Worm (Caenorhabditis elegans) whole organism, late embryonic: Measurements from ENCODE around the gene fbxl-2.

Experiments
- C08G9.2 ChIP-seq: sonication (generic microtip); optimal IDR thresholded peaks from 2 replicates; lab custom pipeline; 2016; ENCODE audit warnings: mild to moderate bottlenecking, missing genetic modification characterization, moderate library complexity, missing compliant biosample characterization
- C38D4.7 ChIP-seq: fragments of 200-800 bp; sonication (Bioruptor generic); optimal IDR thresholded peaks from 2 replicates; lab custom pipeline; 2018; ENCODE audit warnings: mild to moderate bottlenecking, missing genetic modification characterization, moderate library complexity, missing compliant biosample characterization
- Y22D7AL.16 ChIP-seq: sonication (generic microtip); optimal IDR thresholded peaks from 2 replicates; lab custom pipeline; 2016; ENCODE audit warnings: missing genetic modification characterization, missing compliant biosample characterization
- ama-1 ChIP-seq: fragments of 150-350 bp; optimal IDR thresholded peaks from 2 replicates; lab custom pipeline; 2014
- ceh-19 ChIP-seq: fragments of 200-800 bp; sonication (Bioruptor generic); optimal IDR thresholded peaks from 2 replicates; lab custom pipeline; 2018; ENCODE audit warnings: mild to moderate bottlenecking, missing genetic modification characterization, missing compliant biosample characterization
- ceh-22 ChIP-seq: sonication (generic microtip); optimal IDR thresholded peaks from 2 replicates; lab custom pipeline; 2017; ENCODE audit warnings: missing biosample characterization, missing genetic modification characterization
- ceh-24 ChIP-seq: sonication (generic microtip); optimal IDR thresholded peaks from 2 replicates; lab custom pipeline; 2016; ENCODE audit warnings: mild to moderate bottlenecking, missing genetic modification characterization, missing compliant biosample characterization
- ceh-31 ChIP-seq: sonication (generic microtip); optimal IDR thresholded peaks from 2 replicates; lab custom pipeline; 2016; ENCODE audit warnings: missing genetic modification characterization, missing compliant biosample characterization
- ceh-34 ChIP-seq: sonication (generic microtip); optimal IDR thresholded peaks from 2 replicates; lab custom pipeline; 2016; ENCODE audit warnings: mild to moderate bottlenecking, missing genetic modification characterization, missing compliant biosample characterization
- ceh-6 ChIP-seq: fragments of 200-800 bp; sonication (Bioruptor generic); optimal IDR thresholded peaks from 2 replicates; lab custom pipeline; 2018; ENCODE audit warnings: mild to moderate bottlenecking, missing genetic modification characterization, missing compliant biosample characterization
- ceh-9 ChIP-seq: sonication (generic microtip); optimal IDR thresholded peaks from 2 replicates; lab custom pipeline; 2016; ENCODE audit warnings: mild to moderate bottlenecking, missing genetic modification characterization, inconsistent platforms, missing compliant biosample characterization
- che-1 ChIP-seq: sonication (generic microtip); optimal IDR thresholded peaks from 2 replicates; lab custom pipeline; 2016; ENCODE audit warnings: mild to moderate bottlenecking, missing genetic modification characterization, missing compliant biosample characterization
- dmd-4 ChIP-seq: sonication (generic microtip); optimal IDR thresholded peaks from 2 replicates; lab custom pipeline; 2016; ENCODE audit warnings: borderline replicate concordance, missing genetic modification characterization, missing compliant biosample characterization
- dve-1 ChIP-seq: sonication (generic microtip); optimal IDR thresholded peaks from 2 replicates; lab custom pipeline; 2017; ENCODE audit warnings: antibody characterized with exemption, mild to moderate bottlenecking, missing genetic modification characterization, missing compliant biosample characterization
- elt-2 ChIP-seq: sonication (generic microtip); optimal IDR thresholded peaks from 2 replicates; lab custom pipeline; 2016; ENCODE audit warnings: missing genetic modification reagents, missing genetic modification characterization, missing compliant biosample characterization
- elt-4 ChIP-seq: sonication (generic microtip); optimal IDR thresholded peaks from 2 replicates; lab custom pipeline; 2016; ENCODE audit warnings: missing genetic modification characterization, missing compliant biosample characterization
- eyg-1 ChIP-seq: sonication (generic microtip); optimal IDR thresholded peaks from 2 replicates; lab custom pipeline; 2016; ENCODE audit warnings: missing genotype, missing genetic modification characterization, missing compliant biosample characterization
- fkh-6 ChIP-seq: sonication (generic microtip); optimal IDR thresholded peaks from 2 replicates; lab custom pipeline; 2016; ENCODE audit warnings: missing genetic modification characterization, missing compliant biosample characterization
- gmeb-2 ChIP-seq: sonication (generic microtip); optimal IDR thresholded peaks from 2 replicates; lab custom pipeline; 2016; ENCODE audit warnings: missing genetic modification characterization, inconsistent platforms, missing compliant biosample characterization
- hlh-30 ChIP-seq: sonication (generic microtip); optimal IDR thresholded peaks from 2 replicates; lab custom pipeline; 2017; ENCODE audit warnings: antibody characterized with exemption, missing genetic modification characterization, missing compliant biosample characterization; ENCODE audit not compliant: insufficient read depth
- hlh-8 ChIP-seq: sonication (generic microtip); optimal IDR thresholded peaks from 2 replicates; lab custom pipeline; 2016; ENCODE audit warnings: missing genotype, missing genetic modification characterization, missing compliant biosample characterization
- lim-6 ChIP-seq: sonication (generic microtip); optimal IDR thresholded peaks from 2 replicates; lab custom pipeline; 2016; ENCODE audit warnings: missing genetic modification characterization, missing compliant biosample characterization
- lin-11 ChIP-seq: fragments of 200-800 bp; sonication (Bioruptor generic); optimal IDR thresholded peaks from 2 replicates; lab custom pipeline; 2018; ENCODE audit warnings: mild to moderate bottlenecking, missing genetic modification characterization, missing compliant biosample characterization
- madf-2 ChIP-seq: sonication (generic microtip); optimal IDR thresholded peaks from 2 replicates; lab custom pipeline; 2017; ENCODE audit warnings: missing genetic modification characterization, missing compliant biosample characterization
- mec-3 ChIP-seq: sonication (generic microtip); optimal IDR thresholded peaks from 2 replicates; lab custom pipeline; 2016; ENCODE audit warnings: borderline replicate concordance, missing genetic modification characterization, missing compliant biosample characterization
- pag-3 ChIP-seq: sonication (generic microtip); optimal IDR thresholded peaks from 2 replicates; lab custom pipeline; 2016; ENCODE audit warnings: missing compliant biosample characterization, missing genetic modification characterization, borderline replicate concordance
- pha-2 ChIP-seq: sonication (generic microtip); optimal IDR thresholded peaks from 2 replicates; lab custom pipeline; 2017; ENCODE audit warnings: mild to moderate bottlenecking, missing genetic modification characterization, missing compliant biosample characterization
- pros-1 ChIP-seq: fragments of 150-350 bp; optimal IDR thresholded peaks from 2 replicates; lab custom pipeline; 2014; ENCODE audit warnings: missing biosample characterization, missing genetic modification reagents, missing genetic modification characterization
- sox-4 ChIP-seq: sonication (generic microtip); optimal IDR thresholded peaks from 2 replicates; lab custom pipeline; 2017; ENCODE audit warnings: mild to moderate bottlenecking, missing genetic modification characterization, inconsistent platforms, missing compliant biosample characterization
- tbx-2 ChIP-seq: sonication (generic microtip); optimal IDR thresholded peaks from 2 replicates; lab custom pipeline; 2016; ENCODE audit warnings: missing genetic modification characterization, missing compliant biosample characterization
- ttx-3 ChIP-seq: sonication (generic microtip); optimal IDR thresholded peaks from 2 replicates; lab custom pipeline; 2016; ENCODE audit warnings: missing genetic modification reagents, missing genetic modification characterization, missing compliant biosample characterization
- unc-42 ChIP-seq: sonication (generic microtip); optimal IDR thresholded peaks from 2 replicates; lab custom pipeline; 2016; ENCODE audit warnings: missing genotype, missing genetic modification characterization, missing compliant biosample characterization
- unc-55 ChIP-seq: sonication (generic microtip); optimal IDR thresholded peaks from 2 replicates; lab custom pipeline; 2017; ENCODE audit warnings: missing biosample characterization, missing genetic modification reagents, missing genetic modification characterization
- unc-86 ChIP-seq: sonication (generic microtip); optimal IDR thresholded peaks from 2 replicates; lab custom pipeline; 2016; ENCODE audit warnings: missing genetic modification characterization, missing compliant biosample characterization

fbxl-2 gene

DNA sequence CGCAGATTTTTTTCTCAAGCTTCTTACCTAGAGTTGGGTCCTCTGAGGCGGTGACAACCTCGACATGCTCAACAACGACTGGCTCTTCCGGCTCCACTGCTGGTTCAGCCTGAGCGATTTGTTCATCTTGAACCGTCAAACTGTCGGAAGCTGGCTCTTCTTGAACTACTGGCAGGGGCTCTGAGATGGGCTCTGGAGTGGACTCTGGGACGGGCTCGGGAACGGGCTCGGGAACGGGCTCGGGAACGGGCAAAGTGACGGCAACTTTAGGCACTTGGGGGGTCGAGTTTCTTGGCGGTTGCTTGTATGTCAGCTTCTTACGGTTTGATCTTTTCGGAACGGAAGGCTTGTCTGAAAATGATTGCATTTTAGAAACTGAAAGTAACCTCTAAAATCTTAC is 5.8 kb downstream of the fbxl-2 start:
- TF ChIP-seq pha-2 (tag; lab: Kevin White, UChicago) = no peak
- TF ChIP-seq pros-1 (tag; lab: Kevin White, UChicago) = no peak
- TF ChIP-seq mec-3 (tag; lab: Kevin White, UChicago) = peak; percentile 20
- TF ChIP-seq ttx-3 (tag; lab: Kevin White, UChicago) = no peak
- TF ChIP-seq unc-42 (tag; lab: Kevin White, UChicago) = no peak

DNA sequence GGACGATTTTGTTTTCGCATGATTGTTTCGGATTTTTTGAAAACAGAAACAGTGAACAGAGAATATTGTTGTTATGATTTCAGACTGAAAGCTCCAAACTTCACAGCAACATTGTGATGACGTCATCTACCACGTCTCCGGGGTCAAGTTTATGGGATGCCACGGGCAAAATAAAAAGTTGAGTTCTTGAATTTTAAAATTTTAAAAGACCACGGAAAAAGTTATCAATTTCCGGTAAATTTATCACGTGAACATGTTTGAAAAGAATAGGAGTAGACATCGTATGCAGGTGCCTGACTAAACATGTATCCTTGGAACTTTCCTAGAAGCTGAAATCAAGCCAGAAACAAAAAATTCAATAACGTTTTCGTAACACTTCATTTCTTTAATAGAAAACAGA is 6.4 kb downstream of the fbxl-2 start, which contains the start of gene B0393.4:
TSS of gene B0393.4 (minus strand) at position 101 of the 400 bp plus-strand sequence.
- no peak for TF ChIP-seq tbx-2 (tag; lab: Kevin White, UChicago)
- no peak for TF ChIP-seq C38D4.7 (GFP tag; lab: Kevin White, UChicago)

DNA sequence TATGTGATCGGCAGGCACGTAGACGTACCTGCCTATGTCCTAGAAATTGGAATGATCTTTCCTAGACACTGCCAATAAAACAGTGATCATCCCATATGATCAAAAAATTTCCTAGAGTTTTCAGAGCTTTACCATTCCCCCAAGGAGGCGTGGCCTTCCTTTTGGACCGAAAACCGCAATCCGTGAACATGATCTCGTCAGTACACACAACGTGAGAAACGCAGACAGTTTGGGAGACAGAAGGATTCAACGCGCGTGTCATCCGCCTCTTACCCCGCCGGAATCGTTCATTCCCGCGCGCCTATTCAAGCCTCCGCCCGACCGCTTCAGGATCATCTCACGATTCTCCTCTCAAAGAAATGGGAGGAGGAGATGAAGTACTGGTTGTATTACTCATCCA is 8.4 kb downstream of the fbxl-2 start, which contains the start of gene B0393.5:
TSS of gene B0393.5 (plus strand) at position 301 of the 400 bp plus-strand sequence.
- no peak for TF ChIP-seq dmd-4
- TF ChIP-seq, all 69 proteins: peak for 0

DNA sequence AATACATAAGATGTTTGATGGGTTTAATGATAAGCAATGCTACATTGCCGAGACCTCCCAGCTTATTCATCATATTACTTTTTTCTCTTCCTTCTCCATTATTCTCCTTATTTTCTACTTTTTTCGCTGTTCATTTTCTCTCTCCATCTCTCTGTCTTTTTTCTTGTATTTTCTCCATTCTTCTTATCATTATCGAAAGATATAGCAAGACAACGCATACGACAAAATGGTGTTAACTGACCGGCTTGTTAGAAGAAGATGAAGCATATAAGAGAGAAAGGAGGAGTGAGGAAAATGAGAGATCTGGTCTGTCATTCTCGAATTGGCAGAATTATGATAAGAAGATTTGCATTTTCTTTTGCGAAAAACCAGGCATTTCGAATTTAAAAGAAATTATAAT is 9.8 kb downstream of the fbxl-2 start:
- TF ChIP-seq lin-11 (tag; lab: Kevin White, UChicago) (no peak), ceh-31 (no peak), madf-2 (no peak), unc-55 (GFP tag; lab: Kevin White, UChicago) (no peak), unc-42 (tag; lab: Kevin White, UChicago) (no peak), fkh-6 (tag; lab: Kevin White, UChicago) (no peak), hlh-8 (tag; lab: Kevin White, UChicago) (no peak), hlh-30 (tag; lab: Kevin White, UChicago) (no peak), pag-3 (tag; lab: Kevin White, UChicago) (no peak)

DNA sequence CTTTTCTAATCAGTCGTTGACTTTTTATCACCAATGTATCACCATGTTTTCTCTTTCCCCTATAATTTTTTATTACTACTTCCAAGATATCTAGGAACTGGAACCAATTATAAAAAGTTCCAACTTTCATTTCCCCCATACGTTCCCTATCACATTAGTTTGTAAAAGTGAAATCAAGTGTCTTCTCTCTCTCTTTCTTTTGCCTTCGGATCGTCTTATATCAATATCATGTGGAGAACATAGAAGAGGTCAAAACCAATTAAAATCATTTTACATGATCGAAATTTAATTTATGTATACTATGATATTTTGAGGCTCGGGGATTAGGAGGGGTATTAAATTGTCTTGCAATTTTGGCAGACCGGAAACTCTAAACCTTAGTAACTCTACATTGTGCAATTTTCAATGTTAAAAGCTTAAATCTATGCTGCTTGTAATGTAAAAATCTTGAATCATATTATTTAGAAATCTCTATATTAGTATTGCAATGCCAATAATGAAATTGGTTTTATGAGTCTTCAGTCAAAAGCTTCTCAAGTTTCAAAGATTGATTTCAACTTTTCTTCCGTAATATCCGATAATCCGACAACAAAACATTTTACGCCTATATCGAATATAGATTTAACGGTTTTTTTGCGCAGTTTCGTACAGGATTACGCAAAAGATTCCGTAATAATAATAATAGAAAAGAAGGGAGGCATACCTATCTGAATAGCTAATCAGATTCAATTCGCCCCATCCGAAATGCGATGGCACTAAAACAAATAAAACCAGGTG is 11.0 kb downstream of the fbxl-2 start:
- TF ChIP-seq pros-1 (tag; lab: Kevin White, UChicago) = no peak
- TF ChIP-seq ceh-6 = no peak
- no peak for TF ChIP-seq unc-86 (tag; lab: Kevin White, UChicago)
- no peak for TF ChIP-seq lim-6
- TF ChIP-seq elt-2 (tag; lab: Kevin White, UChicago) = no peak
- no peak for TF ChIP-seq ceh-24 (tag; lab: Kevin White, UChicago)
- TF ChIP-seq elt-4 (tag; lab: Kevin White, UChicago) = no peak

DNA sequence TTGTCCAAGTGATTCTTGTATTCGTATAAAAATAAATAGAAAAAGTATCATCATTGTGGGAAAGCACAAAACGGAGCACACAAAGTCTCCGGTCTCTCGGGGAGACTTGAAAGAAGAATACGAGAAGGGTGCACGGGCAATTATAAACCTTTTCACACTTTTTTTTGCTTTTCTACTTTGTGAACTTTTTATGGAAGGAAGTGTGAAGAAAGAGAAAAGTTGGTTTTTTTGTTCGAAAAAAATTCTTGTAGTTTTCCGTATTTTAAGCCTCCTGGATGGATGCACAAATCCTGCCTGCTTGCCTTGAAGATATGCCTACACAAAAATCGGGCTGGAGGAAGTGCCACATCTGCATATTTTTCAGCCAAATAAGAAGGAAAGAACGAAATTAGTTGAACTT is 20.9 kb downstream of the fbxl-2 start, which contains the start of gene B0393.7:
TSS of gene B0393.7 (minus strand) at position 101 of the 400 bp plus-strand sequence.
- TF ChIP-seq eyg-1 (tag; lab: Kevin White, UChicago) = no peak
- no peak for TF ChIP-seq tbx-2 (tag; lab: Kevin White, UChicago)
- TF ChIP-seq ceh-22 (tag; lab: Kevin White, UChicago) = no peak
- TF ChIP-seq C08G9.2 (tag; lab: Kevin White, UChicago) = no peak
- TF ChIP-seq ceh-9 (tag; lab: Kevin White, UChicago) = no peak
- TF ChIP-seq C38D4.7 (GFP tag; lab: Kevin White, UChicago) = no peak
- no peak for TF ChIP-seq gmeb-2 (tag; lab: Kevin White, UChicago)
- TF ChIP-seq ceh-19 (GFP tag; lab: Kevin White, UChicago) = no peak
- no peak for TF ChIP-seq ama-1
- TF ChIP-seq ceh-6 = no peak
- TF ChIP-seq Y22D7AL.16 (tag; lab: Kevin White, UChicago) = no peak
- TF ChIP-seq lin-11 (tag; lab: Kevin White, UChicago) = no peak
- TF ChIP-seq sox-4 (tag; lab: Kevin White, UChicago) = no peak
- no peak for TF ChIP-seq ceh-31
- no peak for TF ChIP-seq dmd-4
- TF ChIP-seq dve-1 (tag; lab: Kevin White, UChicago) = no peak
- no peak for TF ChIP-seq ceh-34 (tag; lab: Kevin White, UChicago)
- no peak for TF ChIP-seq che-1 (tag; lab: Kevin White, UChicago)
- no peak for TF ChIP-seq unc-55 (GFP tag; lab: Kevin White, UChicago)
- TF ChIP-seq, all 69 proteins: peak for 0
